Worm (Caenorhabditis elegans) whole organism, young adult: Measurements from ENCODE around the gene eif-3.F.

Experiments used
- ceh-58 ChIP-seq: fragments of 200-800 bp; sonication (Bioruptor generic); IDR thresholded peaks from 2 replicates; pipeline ENCODE4 v1.3.6; 2022; ENCODE audit warnings: missing genetic modification characterization, missing compliant biosample characterization
- mel-28 ChIP-seq: sonication (generic microtip); optimal IDR thresholded peaks from 2 replicates; lab custom pipeline; 2016; ENCODE audit warnings: borderline replicate concordance, mild to moderate bottlenecking, missing genetic modification characterization, missing compliant biosample characterization
- sdz-38 ChIP-seq: sonication (generic microtip); optimal IDR thresholded peaks from 2 replicates; lab custom pipeline; 2016; ENCODE audit warnings: missing genotype, missing genetic modification characterization, missing compliant biosample characterization
- snpc-4 ChIP-seq, 5 experiments: fragments of 150-350 bp in 1 of 5; sonication (generic microtip) in 4 of 5; optimal IDR thresholded peaks; 2 replicates each; lab custom pipeline; 2014 to 2018; ENCODE audit warnings: missing genetic modification characterization in 5 of 5, missing biosample characterization in 3 of 5, antibody characterized with exemption in 2 of 5, mild to moderate bottlenecking in 2 of 5, missing compliant biosample characterization in 2 of 5, missing genotype in 2 of 5, moderate library complexity in 2 of 5, missing genetic modification reagents in 1 of 5
- tbp1 ChIP-seq: fragments of 200-800 bp; sonication (Bioruptor generic); optimal IDR thresholded peaks from 2 replicates; lab custom pipeline; 2018; ENCODE audit warnings: mild to moderate bottlenecking, missing genetic modification characterization, missing compliant biosample characterization
- zfh-2 ChIP-seq: fragments of 200-800 bp; sonication (Bioruptor generic); conservative IDR thresholded peaks from 2 replicates; pipeline ENCODE4 v1.3.6; 2022; ENCODE audit warnings: missing genetic modification reagents, missing genetic modification characterization, missing compliant biosample characterization
- zim-3 ChIP-seq: sonication (generic microtip); optimal IDR thresholded peaks from 2 replicates; lab custom pipeline; 2017; ENCODE audit warnings: mild to moderate bottlenecking, missing genetic modification characterization, moderate library complexity, missing compliant biosample characterization

ce11 chrII:9369394-9369793 lies 38.0 kb downstream of the eif-3.F start:
- TF ChIP-seq zim-3 (tag; lab: Kevin White, UChicago) (no peak), zfh-2 (GFP tag; lab: Robert Waterston, UW) (no peak), ceh-58 (GFP tag; lab: Robert Waterston, UW) (no peak), sdz-38 (tag; lab: Kevin White, UChicago) (no peak), mel-28 (tag; lab: Kevin White, UChicago) (no peak), tbp1 (GFP tag; lab: Kevin White, UChicago) (no peak), snpc-4 (GFP tag; optimal IDR thresholded peaks at IDR 0.05; lab: Kevin White, UChicago) (no peak), snpc-4 (tag; optimal IDR thresholded peaks at IDR 0.05; lab: Kevin White, UChicago) (no peak)
